Fruit fly (Drosophila melanogaster) Kc167 (cell line): ENCODE measurements around the gene Remo.

ENCODE experiments used
- Myc ChIP-seq: fragments of >200 bp; optimal IDR thresholded peaks from 2 replicates; lab custom pipeline; 2017; ENCODE audit warnings: missing external identifiers
- Sin3A ChIP-seq: fragments of >200 bp; optimal IDR thresholded peaks from 2 replicates; lab custom pipeline; 2018; ENCODE audit warnings: missing external identifiers
- h ChIP-seq: fragments of >200 bp; optimal IDR thresholded peaks from 3 replicates; lab custom pipeline; 2018; ENCODE audit warnings: missing external identifiers
- insv ChIP-seq: fragments of >200 bp; optimal IDR thresholded peaks from 3 replicates; lab custom pipeline; 2018; ENCODE audit warnings: missing external identifiers
- psq ChIP-seq: fragments of >200 bp; optimal IDR thresholded peaks from 2 replicates; lab custom pipeline; 2017; ENCODE audit warnings: missing external identifiers
- ttk ChIP-seq: sonication (Bioruptor generic); optimal IDR thresholded peaks from 2 replicates; lab custom pipeline; 2017; ENCODE audit warnings: missing external identifiers

The Remo gene

dm6 chrX:13280235-13280634 lies 7.6 kb upstream of the Remo start:
- TF ChIP-seq Myc (lab: Kevin White, UChicago) (no peak), ttk (lab: Kevin White, UChicago) (no peak), Sin3A (no peak), psq (lab: Kevin White, UChicago) (no peak), h (lab: Kevin White, UChicago) (no peak), insv (no peak)

dm6 chrX:13280738-13281137 lies 7.1 kb upstream of the Remo start:
- TF ChIP-seq insv (no peak), h (lab: Kevin White, UChicago) (no peak)

dm6 chrX:13281244-13281877 lies 6.5 kb upstream of the Remo start:
- TF ChIP-seq Myc (lab: Kevin White, UChicago), result no peak

DNA sequence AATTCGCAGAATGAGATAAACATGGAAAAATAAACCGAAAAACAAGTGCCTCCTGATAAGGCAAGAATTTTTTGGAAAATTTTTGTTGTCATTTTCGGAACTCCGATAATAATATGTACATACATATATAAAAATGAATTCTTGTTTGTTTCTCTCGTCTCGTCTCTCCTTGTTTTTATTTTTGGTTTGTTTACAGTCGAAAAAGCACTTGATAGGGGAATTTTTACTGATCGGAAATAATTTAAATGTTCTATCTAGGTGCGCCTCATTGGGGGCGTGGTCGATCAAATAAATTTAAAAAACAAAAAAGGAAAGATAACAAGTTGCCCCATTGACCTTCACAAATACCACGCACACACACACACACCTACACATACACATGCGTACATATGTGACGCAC lies 5.1 kb upstream of the Remo start:
- TF ChIP-seq insv (no peak), psq (lab: Kevin White, UChicago) (no peak), Myc (lab: Kevin White, UChicago) (no peak), ttk (lab: Kevin White, UChicago) (no peak), h (lab: Kevin White, UChicago) (no peak), Sin3A (no peak)

DNA sequence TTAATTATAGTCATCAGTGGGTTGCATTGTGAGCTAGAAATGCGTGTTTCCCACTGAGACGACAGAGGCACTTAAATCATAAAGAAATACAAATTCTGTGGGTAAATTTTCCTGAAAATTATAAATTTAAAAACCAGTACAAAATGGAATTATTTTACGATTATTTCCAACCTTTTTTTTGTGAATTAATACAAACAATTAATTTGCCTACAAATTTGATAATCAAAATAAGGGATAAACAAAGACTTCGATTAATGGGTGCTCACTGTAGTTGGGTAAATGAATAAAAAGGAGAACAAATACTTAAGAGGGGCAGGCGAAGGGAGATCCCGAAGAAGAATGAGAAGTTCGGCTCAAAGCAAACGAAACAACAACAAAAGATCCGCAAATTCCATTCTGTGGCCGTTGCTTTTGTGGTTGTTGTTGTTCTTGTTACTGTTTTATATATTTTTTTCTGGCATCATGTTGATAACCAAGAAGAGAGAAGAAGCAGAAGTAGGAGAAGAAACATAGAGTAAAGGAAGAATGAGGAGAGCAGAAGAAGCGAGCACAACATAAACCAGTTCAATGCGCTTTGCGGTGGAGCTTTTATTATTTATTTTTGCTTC lies 3.8 kb upstream of the Remo start:
- TF ChIP-seq Myc (lab: Kevin White, UChicago) (no peak), psq (lab: Kevin White, UChicago) (no peak), ttk (lab: Kevin White, UChicago) (no peak), insv (no peak), h (lab: Kevin White, UChicago) (no peak), Sin3A (no peak)

- TF ChIP-seq ttk (lab: Kevin White, UChicago) (no peak), Sin3A (no peak), insv (no peak), h (lab: Kevin White, UChicago) (no peak), Myc (lab: Kevin White, UChicago) (no peak), psq (lab: Kevin White, UChicago) (no peak)
These were observed 3.3 kb upstream of the Remo start for dm6 chrX:13284548-13284974.

- no peak for TF ChIP-seq insv
These were observed 2.7 kb upstream of the Remo start, which contains the start of the genes HDAC4 and CG15743 for dm6 chrX:13285001-13285748. Gene HDAC4 (minus strand): TSS chrX:13285632. Gene CG15743 (plus strand): TSS chrX:13285707.

DNA sequence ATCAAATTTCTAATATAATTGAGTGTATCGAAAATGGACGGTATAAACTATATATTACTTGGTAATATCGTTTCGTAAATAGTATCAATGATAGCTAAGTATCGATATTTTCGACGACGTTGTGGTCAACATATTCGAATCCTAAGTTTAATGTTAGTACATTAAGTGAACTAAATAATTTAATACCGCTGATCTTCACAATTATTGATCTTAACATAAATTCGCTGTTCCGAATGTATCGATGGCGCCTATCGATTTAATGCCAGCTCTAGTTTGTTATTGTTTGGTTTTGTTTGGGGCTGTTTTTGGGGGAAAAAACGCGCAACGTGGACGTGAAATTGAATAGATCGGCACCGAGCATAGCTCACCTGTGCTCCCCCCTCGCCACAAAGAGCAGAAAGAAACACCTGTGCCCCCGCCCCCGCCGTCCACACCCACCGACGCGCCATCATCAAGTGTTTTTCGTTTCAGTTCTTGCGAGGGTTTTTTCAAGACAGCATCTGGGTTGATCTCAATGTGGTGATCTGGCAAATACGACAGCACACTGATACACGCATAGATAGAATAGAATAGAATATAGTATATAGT lies 2.0 kb upstream of the Remo start:
- TF ChIP-seq Myc (lab: Kevin White, UChicago) (no peak), h (lab: Kevin White, UChicago) (no peak), psq (lab: Kevin White, UChicago) (no peak), ttk (lab: Kevin White, UChicago) (no peak), Sin3A (no peak), insv (no peak)

DNA sequence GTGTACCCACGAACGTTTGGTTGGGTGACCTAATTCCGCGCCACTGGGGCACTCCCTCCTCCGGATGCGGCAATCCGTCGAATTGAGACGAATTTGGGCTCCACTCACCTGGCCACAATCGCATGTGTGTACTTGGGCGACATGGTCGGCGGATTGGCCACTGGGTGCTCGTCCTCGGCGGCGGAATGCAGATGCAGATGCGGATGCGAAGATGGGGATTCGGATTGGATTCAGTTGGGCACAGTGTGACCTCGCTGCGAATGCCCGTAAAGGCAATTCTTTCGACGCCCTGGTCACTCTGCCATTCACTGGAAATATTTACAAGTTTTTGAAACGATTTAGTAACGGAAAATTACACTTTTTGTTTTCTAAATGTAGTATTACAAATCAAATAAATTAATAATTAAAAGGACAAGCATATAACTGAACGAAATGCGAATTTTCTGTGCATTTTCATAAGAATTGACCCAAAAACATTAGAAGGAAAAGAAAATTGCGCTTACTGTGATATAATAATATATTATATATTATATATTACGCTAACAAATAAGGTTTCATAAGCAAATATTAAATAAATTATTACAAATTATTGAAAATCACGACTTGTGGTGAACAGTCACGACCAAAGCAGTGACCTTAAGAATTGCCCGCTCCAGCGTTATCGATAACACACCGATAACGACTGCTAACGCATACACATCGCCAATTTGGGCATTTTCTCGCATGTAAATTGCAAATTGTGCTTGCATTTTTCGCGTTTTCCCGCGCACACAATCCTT lies 8.7 kb downstream of the Remo start, which contains the start of gene CG1622:
Gene CG1622, plus strand, starts transcription at position 678 of the 779 bp plus-strand sequence.
- TF ChIP-seq Sin3A (no peak), h (lab: Kevin White, UChicago) (no peak), psq (lab: Kevin White, UChicago) (no peak), Myc (lab: Kevin White, UChicago) (no peak), insv (no peak), ttk (lab: Kevin White, UChicago) (no peak)

DNA sequence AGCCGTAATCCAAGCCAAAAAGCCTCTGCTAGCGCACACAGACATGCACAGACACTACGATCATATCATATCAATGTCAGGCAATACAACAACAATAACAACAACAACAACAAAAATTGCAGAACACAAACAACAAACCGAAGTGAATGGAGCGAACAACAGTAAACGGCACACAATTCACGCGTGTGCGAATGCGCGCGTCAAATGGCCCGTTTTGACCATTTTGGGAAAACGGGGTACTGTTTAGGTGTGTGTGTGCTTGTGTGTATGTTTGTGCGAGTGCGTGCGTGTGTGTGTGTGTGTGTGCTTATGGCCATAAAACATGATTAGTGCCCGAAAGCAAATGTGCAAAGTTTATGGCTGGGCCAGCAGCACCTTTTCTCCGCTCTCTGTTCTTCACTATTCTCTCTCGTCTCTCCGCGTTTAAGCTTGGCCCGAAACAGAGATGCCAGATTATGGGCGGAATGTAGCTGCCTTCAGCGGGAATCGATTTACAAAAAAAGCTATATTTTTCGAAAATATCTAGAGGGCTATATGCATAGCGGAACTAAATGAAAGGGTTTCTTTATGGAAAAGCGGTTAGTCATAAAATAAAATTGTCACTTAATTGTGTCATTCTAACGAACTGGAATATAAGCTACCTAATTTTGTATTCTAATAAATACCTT lies 13.1 kb downstream of the Remo start:
- TF ChIP-seq ttk (lab: Kevin White, UChicago), result no peak
- no peak for TF ChIP-seq Myc (lab: Kevin White, UChicago)
- no peak for TF ChIP-seq psq (lab: Kevin White, UChicago)
- TF ChIP-seq h (lab: Kevin White, UChicago), result no peak
- TF ChIP-seq insv, result no peak
- TF ChIP-seq Sin3A, result no peak

- TF ChIP-seq psq (lab: Kevin White, UChicago) (no peak), insv (no peak), h (lab: Kevin White, UChicago) (no peak), Myc (lab: Kevin White, UChicago) (no peak), Sin3A (no peak), ttk (lab: Kevin White, UChicago) (no peak)
These were observed 14.4 kb downstream of the Remo start, which contains the start of gene CG1764 for dm6 chrX:13302315-13302614. Gene CG1764 (minus strand): TSS chrX:13302415.
